Worm (Caenorhabditis elegans) whole organism, early embryonic: ENCODE measurements around the gene F09G2.8.

Experiments used
- B0310.2 ChIP-seq: sonication (generic microtip); optimal IDR thresholded peaks from 2 replicates; lab custom pipeline; 2016; ENCODE audit warnings: mild to moderate bottlenecking, missing genetic modification characterization, missing compliant biosample characterization
- F13C5.2 ChIP-seq: sonication (generic microtip); optimal IDR thresholded peaks from 2 replicates; lab custom pipeline; 2017; ENCODE audit warnings: mild to moderate bottlenecking, missing genetic modification characterization, inconsistent platforms, missing compliant biosample characterization
- aly-1 ChIP-seq: sonication (generic microtip); optimal IDR thresholded peaks from 2 replicates; lab custom pipeline; 2016; ENCODE audit warnings: missing genetic modification characterization, missing compliant biosample characterization
- ama-1 ChIP-seq: fragments of 150-350 bp; optimal IDR thresholded peaks from 2 replicates; lab custom pipeline; 2014
- ceh-13 ChIP-seq: fragments of 200-800 bp; sonication (Bioruptor generic); optimal IDR thresholded peaks from 2 replicates; lab custom pipeline; 2018; ENCODE audit warnings: mild to moderate bottlenecking, missing genetic modification characterization, missing compliant biosample characterization
- ceh-36 ChIP-seq: sonication (generic microtip); optimal IDR thresholded peaks from 2 replicates; lab custom pipeline; 2016; ENCODE audit warnings: missing genetic modification characterization, inconsistent platforms, missing compliant biosample characterization
- ets-7 ChIP-seq: sonication (generic microtip); optimal IDR thresholded peaks from 2 replicates; lab custom pipeline; 2016; ENCODE audit warnings: missing genotype, missing genetic modification characterization, missing compliant biosample characterization
- flt-1 ChIP-seq: fragments of 200-800 bp; sonication (Bioruptor generic); IDR thresholded peaks from 2 replicates; pipeline ENCODE4 v1.3.6; 2022; ENCODE audit warnings: missing genetic modification characterization, missing compliant biosample characterization
- hmbx-1 ChIP-seq: sonication (generic microtip); optimal IDR thresholded peaks from 2 replicates; lab custom pipeline; 2016; ENCODE audit warnings: mild to moderate bottlenecking, missing genetic modification characterization, missing compliant biosample characterization
- hmg-4 ChIP-seq: fragments of 200-800 bp; sonication (Bioruptor generic); optimal IDR thresholded peaks from 2 replicates; lab custom pipeline; 2018; ENCODE audit warnings: mild to moderate bottlenecking, missing genetic modification characterization, missing compliant biosample characterization
- hnd-1 ChIP-seq: sonication (generic microtip); optimal IDR thresholded peaks from 2 replicates; lab custom pipeline; 2016; ENCODE audit warnings: missing genetic modification characterization, missing compliant biosample characterization
- pes-1 ChIP-seq: fragments of 200-800 bp; sonication (Bioruptor generic); IDR thresholded peaks from 2 replicates; pipeline ENCODE4 v1.3.6; 2022; ENCODE audit warnings: missing genetic modification reagents, missing genetic modification characterization, missing compliant biosample characterization
- scrt-1 ChIP-seq: fragments of 200-800 bp; sonication (Bioruptor generic); IDR thresholded peaks from 2 replicates; pipeline ENCODE4 v1.3.6; 2022; ENCODE audit warnings: missing genetic modification characterization, missing compliant biosample characterization
- sea-1 ChIP-seq: fragments of 200-800 bp; sonication (Bioruptor generic); conservative IDR thresholded peaks from 2 replicates; pipeline ENCODE4 v1.3.6; 2022; ENCODE audit warnings: missing genetic modification characterization, missing compliant biosample characterization
- tbx-11 ChIP-seq: fragments of 200-800 bp; sonication (Bioruptor generic); IDR thresholded peaks from 2 replicates; pipeline ENCODE4 v1.3.6; 2022; ENCODE audit warnings: missing genetic modification characterization, missing compliant biosample characterization
- tbx-37 ChIP-seq: fragments of 200-800 bp; sonication (Bioruptor generic); conservative IDR thresholded peaks from 2 replicates; pipeline ENCODE4 v1.3.6; 2022; ENCODE audit warnings: missing genetic modification reagents, missing genetic modification characterization, missing compliant biosample characterization
- tra-4 ChIP-seq: sonication (generic microtip); optimal IDR thresholded peaks from 2 replicates; lab custom pipeline; 2017; ENCODE audit warnings: missing genetic modification characterization, missing compliant biosample characterization

F09G2.8 gene

ce11 chrV:7194818-7195217 is 1.4 kb upstream of the F09G2.8 start:
- TF ChIP-seq ceh-13 (GFP tag; lab: Kevin White, UChicago), result no peak
- TF ChIP-seq tbx-11, result no peak
- no peak for TF ChIP-seq hmg-4
- no peak for TF ChIP-seq F13C5.2 (tag; lab: Kevin White, UChicago)
- no peak for TF ChIP-seq flt-1
- no peak for TF ChIP-seq tra-4 (tag; lab: Kevin White, UChicago)
- no peak for TF ChIP-seq ama-1 (lab: Kevin White, UChicago)
- no peak for TF ChIP-seq tbx-37
- no peak for TF ChIP-seq sea-1 (GFP tag; lab: Robert Waterston, UW)

ce11 chrV:7187295-7187694 is 6.2 kb downstream of the F09G2.8 start:
- TF ChIP-seq aly-1, result no peak
- TF ChIP-seq hmbx-1, result no peak
- no peak for TF ChIP-seq B0310.2 (tag; lab: Kevin White, UChicago)
- TF ChIP-seq tbx-37, result no peak
- TF ChIP-seq F13C5.2 (tag; lab: Kevin White, UChicago), result no peak
- no peak for TF ChIP-seq hmg-4
- TF ChIP-seq tra-4 (tag; lab: Kevin White, UChicago), result no peak
- TF ChIP-seq hnd-1, result no peak

ce11 chrV:7186599-7186998 is 6.9 kb downstream of the F09G2.8 start:
- TF ChIP-seq hmg-4 (no peak), pes-1 (GFP tag; lab: Robert Waterston, UW) (no peak), tbx-11 (no peak), ets-7 (tag; lab: Kevin White, UChicago) (no peak), hmbx-1 (no peak)

ce11 chrV:7184549-7184948 is 8.9 kb downstream of the F09G2.8 start, which contains the start of gene pitr-5:
Gene pitr-5 (plus strand): TSS chrV:7184849.
- no peak for TF ChIP-seq F13C5.2 (tag; lab: Kevin White, UChicago)
- no peak for TF ChIP-seq tbx-37
- no peak for TF ChIP-seq hmbx-1
- no peak for TF ChIP-seq ets-7 (tag; lab: Kevin White, UChicago)
- TF ChIP-seq pes-1 (GFP tag; lab: Robert Waterston, UW), result no peak
- TF ChIP-seq hmg-4, result no peak
- TF ChIP-seq ceh-36 (tag; lab: Kevin White, UChicago), result no peak

- TF ChIP-seq hnd-1, result no peak
These were observed 14.6 kb downstream of the F09G2.8 start, which contains the start of gene cpsf-2 for ce11 chrV:7178843-7179242. Gene cpsf-2 (plus strand): TSS chrV:7179172.

- TF ChIP-seq ama-1 (lab: Kevin White, UChicago) (no peak), aly-1 (no peak), B0310.2 (tag; lab: Kevin White, UChicago) (no peak), ceh-13 (GFP tag; lab: Kevin White, UChicago) (no peak), tra-4 (tag; lab: Kevin White, UChicago) (no peak), hmbx-1 (no peak), ets-7 (tag; lab: Kevin White, UChicago) (no peak), ceh-36 (tag; lab: Kevin White, UChicago) (no peak), F13C5.2 (tag; lab: Kevin White, UChicago) (no peak), hnd-1 (no peak), pes-1 (GFP tag; lab: Robert Waterston, UW) (no peak), flt-1 (no peak), tbx-37 (no peak), sea-1 (GFP tag; lab: Robert Waterston, UW) (no peak), scrt-1 (GFP tag; lab: Robert Waterston, UW) (no peak)
These were observed 18.3 kb downstream of the F09G2.8 start, which contains the start of gene lgc-39 for ce11 chrV:7175201-7175600. Gene lgc-39 (plus strand): TSS chrV:7175501.

- TF ChIP-seq hnd-1 (no peak), hmg-4 (no peak), ceh-13 (GFP tag; lab: Kevin White, UChicago) (no peak), tra-4 (tag; lab: Kevin White, UChicago) (no peak), ceh-36 (tag; lab: Kevin White, UChicago) (no peak), flt-1 (no peak), B0310.2 (tag; lab: Kevin White, UChicago) (no peak), scrt-1 (GFP tag; lab: Robert Waterston, UW) (no peak), F13C5.2 (tag; lab: Kevin White, UChicago) (no peak), tbx-11 (no peak), ets-7 (tag; lab: Kevin White, UChicago) (no peak), pes-1 (GFP tag; lab: Robert Waterston, UW) (no peak), ama-1 (lab: Kevin White, UChicago) (no peak), tbx-37 (no peak), aly-1 (no peak), hmbx-1 (no peak), sea-1 (GFP tag; lab: Robert Waterston, UW) (no peak)
These were observed 26.8 kb downstream of the F09G2.8 start, which contains the start of gene ugt-36 for ce11 chrV:7166709-7167108. Gene ugt-36 (plus strand): TSS chrV:7167009.

- no peak for TF ChIP-seq tbx-37
- no peak for TF ChIP-seq F13C5.2 (tag; lab: Kevin White, UChicago)
- no peak for TF ChIP-seq ceh-13 (GFP tag; lab: Kevin White, UChicago)
- TF ChIP-seq B0310.2 (tag; lab: Kevin White, UChicago), result no peak
- TF ChIP-seq flt-1, result no peak
- no peak for TF ChIP-seq ceh-36 (tag; lab: Kevin White, UChicago)
- no peak for TF ChIP-seq scrt-1 (GFP tag; lab: Robert Waterston, UW)
- TF ChIP-seq hmbx-1, result no peak
- TF ChIP-seq sea-1 (GFP tag; lab: Robert Waterston, UW), result no peak
- TF ChIP-seq hnd-1, result no peak
- no peak for TF ChIP-seq pes-1 (GFP tag; lab: Robert Waterston, UW)
- TF ChIP-seq ama-1 (lab: Kevin White, UChicago), result no peak
- TF ChIP-seq tbx-11, result no peak
- TF ChIP-seq aly-1, result no peak
- TF ChIP-seq ets-7 (tag; lab: Kevin White, UChicago), result no peak
- TF ChIP-seq hmg-4, result no peak
- TF ChIP-seq tra-4 (tag; lab: Kevin White, UChicago), result no peak
These were observed 29.3 kb downstream of the F09G2.8 start, which contains the start of gene srh-83 for ce11 chrV:7164210-7164609. Gene srh-83 (plus strand): TSS chrV:7164510.
